Worm (Caenorhabditis elegans) whole organism, young adult: ENCODE results near the gene ndab-1.

ENCODE experiments used
- K12H6.12 ChIP-seq: fragments of 200-800 bp; sonication (Bioruptor generic); optimal IDR thresholded peaks from 2 replicates; lab custom pipeline; 2018; ENCODE audit warnings: mild to moderate bottlenecking, missing genetic modification characterization, missing compliant biosample characterization
- T07F8.4 ChIP-seq: sonication (generic microtip); optimal IDR thresholded peaks from 2 replicates; lab custom pipeline; 2016; ENCODE audit warnings: mild to moderate bottlenecking, missing genetic modification characterization, moderate library complexity, missing compliant biosample characterization
- ama-1 ChIP-seq, 3 experiments: fragments of 150-350 bp in 1 of 3; sonication (generic microtip) in 2 of 3; optimal IDR thresholded peaks; 2 replicates each; lab custom pipeline; 2014 to 2018; ENCODE audit warnings: missing biosample characterization in 2 of 3, missing genetic modification characterization in 2 of 3, missing genetic modification reagents in 2 of 3
- bed-2 ChIP-seq: fragments of 200-800 bp; sonication (Bioruptor generic); IDR thresholded peaks from 2 replicates; pipeline ENCODE4 v1.3.6; 2022; ENCODE audit warnings: missing genetic modification reagents, missing genetic modification characterization, missing compliant biosample characterization
- dpff-1 ChIP-seq: sonication (generic microtip); optimal IDR thresholded peaks from 2 replicates; lab custom pipeline; 2017; ENCODE audit warnings: mild to moderate bottlenecking, missing genetic modification characterization, missing compliant biosample characterization
- fkh-3 ChIP-seq: sonication (generic microtip); optimal IDR thresholded peaks from 2 replicates; lab custom pipeline; 2016; ENCODE audit warnings: mild to moderate bottlenecking, missing genetic modification characterization, missing compliant biosample characterization
- mes-4 ChIP-seq: sonication (generic microtip); optimal IDR thresholded peaks from 2 replicates; lab custom pipeline; 2016; ENCODE audit warnings: missing genotype, missing genetic modification characterization, missing compliant biosample characterization
- pbrm-1 ChIP-seq: fragments of 200-800 bp; sonication (Bioruptor generic); IDR thresholded peaks from 2 replicates; pipeline ENCODE4 v1.3.6; 2022; ENCODE audit warnings: missing genetic modification reagents, missing genetic modification characterization, missing compliant biosample characterization
- snpc-4 ChIP-seq, 5 experiments: fragments of 150-350 bp in 1 of 5; sonication (generic microtip) in 4 of 5; optimal IDR thresholded peaks; 2 replicates each; lab custom pipeline; 2014 to 2018; ENCODE audit warnings: missing genetic modification characterization in 5 of 5, missing biosample characterization in 3 of 5, antibody characterized with exemption in 2 of 5, mild to moderate bottlenecking in 2 of 5, missing compliant biosample characterization in 2 of 5, missing genotype in 2 of 5, moderate library complexity in 2 of 5, missing genetic modification reagents in 1 of 5
- tlf-1 ChIP-seq: fragments of 200-800 bp; sonication (Bioruptor generic); optimal IDR thresholded peaks from 2 replicates; lab custom pipeline; 2018; ENCODE audit warnings: mild to moderate bottlenecking, missing genetic modification characterization, missing compliant biosample characterization
- unc-130 ChIP-seq: sonication (generic microtip); optimal IDR thresholded peaks from 2 replicates; lab custom pipeline; 2016; ENCODE audit warnings: missing genetic modification reagents, missing genetic modification characterization, missing compliant biosample characterization
- unc-62 ChIP-seq: fragments of 150-350 bp; optimal IDR thresholded peaks from 2 replicates; lab custom pipeline; 2014; ENCODE audit warnings: missing biosample characterization, missing genetic modification reagents, missing genetic modification characterization

DNA sequence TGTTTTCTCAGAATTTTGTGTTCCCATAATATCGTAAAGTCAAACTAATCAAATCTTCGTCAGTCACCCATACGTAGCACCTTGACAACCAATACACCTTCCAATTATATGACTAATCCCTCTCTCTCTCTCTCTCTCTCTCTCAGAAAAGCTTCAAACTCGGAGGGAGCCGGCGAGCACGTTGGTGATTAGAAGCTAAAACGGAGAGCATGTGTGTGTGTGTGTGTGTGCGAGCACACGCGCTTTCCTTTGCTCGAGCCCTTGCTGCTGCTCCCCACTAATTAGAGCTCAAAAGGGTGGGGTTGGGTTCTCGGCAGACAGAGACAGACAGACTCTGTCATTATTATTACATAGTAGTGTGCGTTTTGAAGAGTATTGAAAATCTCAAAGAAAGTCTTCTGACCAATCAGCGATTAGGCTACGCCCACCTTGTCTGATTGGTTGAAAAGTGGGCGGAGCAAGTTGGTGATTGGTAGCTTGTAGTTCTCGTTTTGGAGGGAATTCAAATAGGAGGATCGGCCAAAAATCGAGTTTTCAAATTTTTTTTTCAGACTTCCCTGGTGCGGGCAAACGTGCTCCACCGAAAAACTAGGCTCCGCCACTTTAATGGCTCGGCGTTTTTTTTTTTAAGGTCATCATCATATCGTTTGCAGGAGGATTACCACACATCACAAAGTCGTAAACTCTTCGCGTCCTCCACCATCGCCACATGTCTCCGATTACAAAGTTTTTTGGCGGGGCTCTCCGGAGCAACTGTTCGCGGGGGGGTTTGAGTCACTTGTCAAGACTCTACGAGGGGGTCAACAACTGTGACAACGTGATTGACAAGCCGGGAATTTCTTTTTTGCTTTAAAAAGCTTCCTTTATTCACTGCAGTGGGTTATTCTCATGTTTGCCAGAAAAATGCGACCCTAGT is 19.8 kb upstream of the ndab-1 start:
- no peak for TF ChIP-seq T07F8.4 (tag; lab: Kevin White, UChicago)
- TF ChIP-seq tlf-1 (GFP tag; lab: Kevin White, UChicago), result no peak
- TF ChIP-seq dpff-1 (tag; lab: Kevin White, UChicago), result no peak
- TF ChIP-seq bed-2 (GFP tag; lab: Robert Waterston, UW), result no peak
- no peak for TF ChIP-seq snpc-4 (GFP tag; optimal IDR thresholded peaks at IDR 0.05; lab: Kevin White, UChicago)
- TF ChIP-seq snpc-4 (tag; optimal IDR thresholded peaks at IDR 0.05; lab: Kevin White, UChicago), result no peak
- no peak for TF ChIP-seq fkh-3 (tag; lab: Kevin White, UChicago)
- TF ChIP-seq unc-130, result no peak
- TF ChIP-seq unc-62 (GFP tag; lab: Kevin White, UChicago), result no peak
- no peak for TF ChIP-seq ama-1 (optimal IDR thresholded peaks at IDR 0.05; lab: Kevin White, UChicago)
- TF ChIP-seq ama-1 (GFP tag; optimal IDR thresholded peaks at IDR 0.05; lab: Kevin White, UChicago), result no peak
- no peak for TF ChIP-seq K12H6.12 (tag; lab: Kevin White, UChicago)
- no peak for TF ChIP-seq mes-4 (tag; lab: Kevin White, UChicago)
- no peak for TF ChIP-seq pbrm-1 (GFP tag; lab: Robert Waterston, UW)
